Worm (Caenorhabditis elegans): Measurements from ENCODE around the gene iff-1.
A peak's percentile ranks its signal among the peaks of the same experiment; 100 is the strongest.

iff-1 gene

ce11 chrIII:9743239-9743638 is 3.8 kb downstream of the iff-1 start, which contains the start of gene T05G5.1:
Gene T05G5.1, minus strand, starts transcription at chrIII:9743339.
- TF ChIP-seq ham-2 (GFP tag; optimal IDR thresholded peaks at IDR 0.05): no peak
- no peak for TF ChIP-seq elt-1 (tag; optimal IDR thresholded peaks at IDR 0.05; ENCODE audit: borderline replicate concordance, insufficient read depth)
- TF ChIP-seq unc-120 (tag; optimal IDR thresholded peaks at IDR 0.05; ENCODE audit: poor library complexity, severe bottlenecking): no peak
- no peak for TF ChIP-seq unc-39 (tag; optimal IDR thresholded peaks at IDR 0.05)
- TF ChIP-seq elt-3 (tag; optimal IDR thresholded peaks at IDR 0.05): no peak
- TF ChIP-seq mls-2 (tag; optimal IDR thresholded peaks at IDR 0.05): no peak
- TF ChIP-seq mab-5 (tag; optimal IDR thresholded peaks at IDR 0.05): no peak
- TF ChIP-seq zip-8 (tag; optimal IDR thresholded peaks at IDR 0.05): no peak
- no peak for TF ChIP-seq mep-1 (tag; optimal IDR thresholded peaks at IDR 0.05)
- no peak for TF ChIP-seq nhr-76 (tag; optimal IDR thresholded peaks at IDR 0.05)
- no peak for TF ChIP-seq nhr-28 (tag; optimal IDR thresholded peaks at IDR 0.05)
- TF ChIP-seq flh-1 (GFP tag; optimal IDR thresholded peaks at IDR 0.05): no peak
- no peak for TF ChIP-seq lin-13 (tag; optimal IDR thresholded peaks at IDR 0.05)
- no peak for TF ChIP-seq ces-1 (GFP tag; optimal IDR thresholded peaks at IDR 0.05)
- no peak for TF ChIP-seq blmp-1 (tag; optimal IDR thresholded peaks at IDR 0.05)
- TF ChIP-seq ceh-39 (tag; optimal IDR thresholded peaks at IDR 0.05): no peak
- no peak for TF ChIP-seq M03D4.4 (tag; optimal IDR thresholded peaks at IDR 0.05)

ce11 chrIII:9741985-9742384 is 5.0 kb downstream of the iff-1 start:
- TF ChIP-seq hlh-1 (tag; optimal IDR thresholded peaks at IDR 0.05) (peak; percentile 95), lsy-2 (tag; optimal IDR thresholded peaks at IDR 0.05) (no peak), unc-62 (GFP tag; optimal IDR thresholded peaks at IDR 0.05) (peak; percentile 69), unc-120 (tag; optimal IDR thresholded peaks at IDR 0.05; ENCODE audit: poor library complexity, severe bottlenecking) (peak; percentile 27), mab-5 (tag; optimal IDR thresholded peaks at IDR 0.05) (no peak)

- TF ChIP-seq lsy-2 (tag; optimal IDR thresholded peaks at IDR 0.05): peak; percentile 41
- TF ChIP-seq hlh-1 (tag; optimal IDR thresholded peaks at IDR 0.05): no peak
- TF ChIP-seq lin-13 (tag; optimal IDR thresholded peaks at IDR 0.05): no peak
Measured at ce11 chrIII:9740663-9741062, 6.3 kb downstream of the iff-1 start.

- no peak for TF ChIP-seq ceh-83 (GFP tag; optimal IDR thresholded peaks at IDR 0.05)
- no peak for TF ChIP-seq unc-62 (GFP tag; optimal IDR thresholded peaks at IDR 0.05)
- no peak for TF ChIP-seq cnd-1 (tag; optimal IDR thresholded peaks at IDR 0.05)
- no peak for TF ChIP-seq nhr-28 (tag; optimal IDR thresholded peaks at IDR 0.05)
- TF ChIP-seq drap-1 (GFP tag; optimal IDR thresholded peaks at IDR 0.05): no peak
Measured at ce11 chrIII:9738954-9739353, 8.0 kb downstream of the iff-1 start, which contains the start of gene hlh-4. Gene hlh-4, minus strand, starts transcription at chrIII:9739054.

ce11 chrIII:9735857-9736256 is 11.1 kb downstream of the iff-1 start, which contains the start of gene dao-6:
Gene dao-6, minus strand, starts transcription at chrIII:9736201.
- TF ChIP-seq nhr-237 (tag; optimal IDR thresholded peaks at IDR 0.05): no peak
- TF ChIP-seq unc-62 (GFP tag; optimal IDR thresholded peaks at IDR 0.05): no peak
- no peak for TF ChIP-seq sptf-1 (tag; optimal IDR thresholded peaks at IDR 0.05)
- no peak for TF ChIP-seq lin-32 (GFP tag; optimal IDR thresholded peaks at IDR 0.05)
- TF ChIP-seq bed-3 (GFP tag; optimal IDR thresholded peaks at IDR 0.05): no peak
- TF ChIP-seq ceh-83 (GFP tag; optimal IDR thresholded peaks at IDR 0.05): no peak
- no peak for TF ChIP-seq elt-3 (tag; optimal IDR thresholded peaks at IDR 0.05)
- no peak for TF ChIP-seq snpc-4 (tag; optimal IDR thresholded peaks at IDR 0.05)
- TF ChIP-seq ztf-11 (tag; optimal IDR thresholded peaks at IDR 0.05): no peak
- TF ChIP-seq mls-2 (tag; optimal IDR thresholded peaks at IDR 0.05): no peak

- TF ChIP-seq ceh-39 (tag; optimal IDR thresholded peaks at IDR 0.05) (no peak), nhr-76 (tag; optimal IDR thresholded peaks at IDR 0.05) (no peak), drap-1 (GFP tag; optimal IDR thresholded peaks at IDR 0.05) (no peak), unc-62 (GFP tag; optimal IDR thresholded peaks at IDR 0.05) (peak; percentile 15)
Measured at ce11 chrIII:9734030-9734429, 13.0 kb downstream of the iff-1 start.

ce11 chrIII:9733333-9733732 is 13.7 kb downstream of the iff-1 start:
- TF ChIP-seq ceh-39 (tag; optimal IDR thresholded peaks at IDR 0.05): no peak

All from whole organism, mixed stage, embryonic.